Worm (Caenorhabditis elegans) whole organism, L4 larva: ENCODE results near the gene gdi-1.
A peak's percentile ranks its signal among the peaks of the same experiment; 100 is the strongest.

ENCODE experiments used
- D1046.2 ChIP-seq: fragments of 200-800 bp; sonication (Bioruptor generic); IDR thresholded peaks from 2 replicates; pipeline ENCODE4 v1.3.6; 2022; ENCODE audit warnings: missing genetic modification characterization, missing compliant biosample characterization
- F10B5.3 ChIP-seq: sonication (generic microtip); optimal IDR thresholded peaks from 2 replicates; lab custom pipeline; 2016; ENCODE audit warnings: mild to moderate bottlenecking, missing genetic modification characterization, missing compliant biosample characterization
- F26F4.8 ChIP-seq: fragments of 200-800 bp; sonication (Bioruptor generic); conservative IDR thresholded peaks from 2 replicates; pipeline ENCODE4 v1.3.6; 2022; ENCODE audit warnings: missing genetic modification characterization, missing compliant biosample characterization
- R02D3.7 ChIP-seq: fragments of 150-350 bp; sonication (generic microtip); optimal IDR thresholded peaks from 3 replicates; lab custom pipeline; 2014; ENCODE audit warnings: missing biosample characterization, missing genetic modification characterization
- T20F7.1 ChIP-seq: fragments of 200-800 bp; sonication (Bioruptor generic); optimal IDR thresholded peaks from 2 replicates; lab custom pipeline; 2018; ENCODE audit warnings: mild to moderate bottlenecking, missing genetic modification characterization, missing compliant biosample characterization
- T26A8.4 ChIP-seq: fragments of 200-800 bp; sonication (Bioruptor generic); IDR thresholded peaks from 2 replicates; pipeline ENCODE4 v1.3.6; 2022; ENCODE audit warnings: missing genetic modification characterization, missing compliant biosample characterization
- Y5F2A.4 ChIP-seq: fragments of 200-800 bp; sonication (Bioruptor generic); optimal IDR thresholded peaks from 2 replicates; lab custom pipeline; 2018; ENCODE audit warnings: mild to moderate bottlenecking, missing genetic modification characterization, missing compliant biosample characterization
- Y75B8A.6 ChIP-seq: fragments of 200-800 bp; sonication (Bioruptor generic); IDR thresholded peaks from 2 replicates; pipeline ENCODE4 v1.3.6; 2022; ENCODE audit warnings: missing genetic modification reagents, missing genetic modification characterization, missing compliant biosample characterization
- ama-1 ChIP-seq: fragments of 150-350 bp; optimal IDR thresholded peaks from 2 replicates; lab custom pipeline; 2014; ENCODE audit warnings: inconsistent platforms, mixed read lengths
- arid-1 ChIP-seq: fragments of 200-800 bp; sonication (Bioruptor generic); conservative IDR thresholded peaks from 2 replicates; pipeline ENCODE4 v1.3.6; 2022; ENCODE audit warnings: missing genetic modification reagents, missing genetic modification characterization, missing compliant biosample characterization
- ceh-20 ChIP-seq: fragments of 200-800 bp; sonication (Bioruptor generic); IDR thresholded peaks from 2 replicates; pipeline ENCODE4 v1.3.6; 2022; ENCODE audit warnings: missing genetic modification reagents, missing genetic modification characterization, missing compliant biosample characterization
- ceh-28 ChIP-seq: fragments of 150-350 bp; optimal IDR thresholded peaks from 2 replicates; lab custom pipeline; 2014; ENCODE audit warnings: missing biosample characterization, missing genetic modification reagents, missing genetic modification characterization
- ceh-32 ChIP-seq: sonication (generic microtip); optimal IDR thresholded peaks from 2 replicates; lab custom pipeline; 2016; ENCODE audit warnings: mild to moderate bottlenecking, missing genetic modification characterization, missing compliant biosample characterization; ENCODE audit not compliant: poor library complexity
- ceh-82 ChIP-seq: sonication (generic microtip); optimal IDR thresholded peaks from 2 replicates; lab custom pipeline; 2017; ENCODE audit warnings: missing biosample characterization, missing genetic modification characterization
- daf-12 ChIP-seq: fragments of 150-350 bp; optimal IDR thresholded peaks from 2 replicates; lab custom pipeline; 2014; ENCODE audit warnings: missing biosample characterization, missing genetic modification reagents, missing genetic modification characterization
- daf-16 ChIP-seq, 3 experiments: sonication (generic microtip); optimal IDR thresholded peaks; 2 replicates each; lab custom pipeline; 2016 to 2017; ENCODE audit warnings: missing genetic modification characterization in 3 of 3, missing genetic modification reagents in 3 of 3, mild to moderate bottlenecking in 2 of 3, missing compliant biosample characterization in 2 of 3, missing biosample characterization in 1 of 3, moderate library complexity in 1 of 3
- dmd-6 ChIP-seq: fragments of 200-800 bp; sonication (Bioruptor generic); IDR thresholded peaks from 2 replicates; pipeline ENCODE4 v1.3.6; 2022; ENCODE audit warnings: missing genetic modification reagents, missing genetic modification characterization, missing compliant biosample characterization
- dpl-1 ChIP-seq: fragments of 150-350 bp; optimal IDR thresholded peaks from 2 replicates; lab custom pipeline; 2014; ENCODE audit warnings: missing biosample characterization, missing genetic modification reagents, missing genetic modification characterization
- dve-1 ChIP-seq: sonication (generic microtip); optimal IDR thresholded peaks from 2 replicates; lab custom pipeline; 2017; ENCODE audit warnings: antibody characterized with exemption, mild to moderate bottlenecking, missing genetic modification characterization, missing compliant biosample characterization; ENCODE audit not compliant: insufficient read depth
- egl-27 ChIP-seq: sonication (generic microtip); optimal IDR thresholded peaks from 3 replicates; lab custom pipeline; 2017; ENCODE audit warnings: missing biosample characterization, missing genetic modification reagents, missing genetic modification characterization
- egl-43 ChIP-seq: fragments of 200-800 bp; sonication (Bioruptor generic); IDR thresholded peaks from 2 replicates; pipeline ENCODE4 v1.3.6; 2022; ENCODE audit warnings: missing genetic modification reagents, missing genetic modification characterization, missing compliant biosample characterization
- fkh-10 ChIP-seq: fragments of 150-350 bp; optimal IDR thresholded peaks from 2 replicates; lab custom pipeline; 2014; ENCODE audit warnings: missing biosample characterization, missing genetic modification reagents, missing genetic modification characterization
- fos-1 ChIP-seq: fragments of 150-350 bp; optimal IDR thresholded peaks from 2 replicates; lab custom pipeline; 2014; ENCODE audit warnings: missing biosample characterization, missing genetic modification characterization
- hif-1 ChIP-seq, 2 experiments: sonication (generic microtip); optimal IDR thresholded peaks; 2 replicates each; lab custom pipeline; 2016 to 2017; ENCODE audit warnings: missing compliant biosample characterization in 2 of 2, missing genetic modification characterization in 2 of 2, missing genetic modification reagents in 2 of 2, missing genotype in 2 of 2, mild to moderate bottlenecking in 1 of 2
- hmg-1.1 ChIP-seq: fragments of 200-800 bp; sonication (Bioruptor generic); IDR thresholded peaks from 2 replicates; pipeline ENCODE4 v1.3.6; 2022; ENCODE audit warnings: missing genetic modification reagents, missing genetic modification characterization, missing compliant biosample characterization
- lin-15B ChIP-seq: fragments of 150-350 bp; sonication (generic microtip); optimal IDR thresholded peaks from 3 replicates; lab custom pipeline; 2014; ENCODE audit warnings: missing biosample characterization, missing genetic modification characterization
- lin-29 ChIP-seq: fragments of 200-800 bp; sonication (Bioruptor generic); IDR thresholded peaks from 2 replicates; pipeline ENCODE4 v1.3.6; 2022; ENCODE audit warnings: missing genetic modification reagents, missing genetic modification characterization, missing compliant biosample characterization
- lir-3 ChIP-seq: sonication (generic microtip); optimal IDR thresholded peaks from 2 replicates; lab custom pipeline; 2016; ENCODE audit warnings: mild to moderate bottlenecking, missing genetic modification characterization, missing compliant biosample characterization
- madf-5 ChIP-seq, 2 experiments: fragments of 200-800 bp; sonication (Bioruptor generic); IDR thresholded peaks; 2 replicates each; pipeline ENCODE4 v1.3.6; 2022; ENCODE audit warnings: missing compliant biosample characterization in 2 of 2, missing genetic modification characterization in 2 of 2
- mep-1 ChIP-seq: fragments of 150-350 bp; sonication (generic microtip); optimal IDR thresholded peaks from 3 replicates; lab custom pipeline; 2014; ENCODE audit warnings: missing biosample characterization, missing genetic modification characterization
- mxl-3 ChIP-seq: fragments of 200-800 bp; sonication (Bioruptor generic); optimal IDR thresholded peaks from 2 replicates; lab custom pipeline; 2018; ENCODE audit warnings: mild to moderate bottlenecking, missing genetic modification characterization, missing compliant biosample characterization
- nhr-102 ChIP-seq: sonication (generic microtip); optimal IDR thresholded peaks from 2 replicates; lab custom pipeline; 2016; ENCODE audit warnings: mild to moderate bottlenecking, missing genetic modification characterization, moderate library complexity, missing compliant biosample characterization
- nhr-111 ChIP-seq: fragments of 200-800 bp; sonication (Bioruptor generic); optimal IDR thresholded peaks from 2 replicates; lab custom pipeline; 2018; ENCODE audit warnings: mild to moderate bottlenecking, missing genetic modification characterization, missing compliant biosample characterization
- nhr-237 ChIP-seq: sonication (generic microtip); optimal IDR thresholded peaks from 2 replicates; lab custom pipeline; 2017; ENCODE audit warnings: missing biosample characterization, missing genetic modification characterization
- nhr-28 ChIP-seq: fragments of 150-350 bp; optimal IDR thresholded peaks from 2 replicates; lab custom pipeline; 2014; ENCODE audit warnings: missing biosample characterization, missing genetic modification characterization
- nhr-42 ChIP-seq: fragments of 200-800 bp; sonication (Bioruptor generic); IDR thresholded peaks from 2 replicates; pipeline ENCODE4 v1.3.6; 2022; ENCODE audit warnings: missing genetic modification characterization, missing compliant biosample characterization
- pha-4 ChIP-seq, 2 experiments: fragments of 150-350 bp in 1 of 2; fragments of 200-800 bp in 1 of 2; sonication (Bioruptor generic) in 1 of 2; IDR thresholded peaks in 1 of 2; optimal IDR thresholded peaks in 1 of 2; 2 replicates each; pipeline versions ENCODE4 v1.3.6 to Lab custom; 2014 to 2022; ENCODE audit warnings: missing genetic modification characterization in 2 of 2, missing genetic modification reagents in 2 of 2, missing biosample characterization in 1 of 2, missing compliant biosample characterization in 1 of 2
- php-3 ChIP-seq: fragments of 200-800 bp; sonication (Bioruptor generic); IDR thresholded peaks from 2 replicates; pipeline ENCODE4 v1.3.6; 2022; ENCODE audit warnings: missing genetic modification reagents, missing genetic modification characterization, missing compliant biosample characterization
- rbr-2 ChIP-seq: sonication (generic microtip); optimal IDR thresholded peaks from 2 replicates; lab custom pipeline; 2016; ENCODE audit warnings: missing genotype, missing genetic modification characterization, missing compliant biosample characterization
- saeg-2 ChIP-seq: fragments of 200-800 bp; sonication (Bioruptor generic); IDR thresholded peaks from 2 replicates; pipeline ENCODE4 v1.3.6; 2022; ENCODE audit warnings: missing genetic modification reagents, missing genetic modification characterization, missing compliant biosample characterization
- sdz-12 ChIP-seq: fragments of 200-800 bp; sonication (Bioruptor generic); optimal IDR thresholded peaks from 2 replicates; lab custom pipeline; 2018; ENCODE audit warnings: mild to moderate bottlenecking, missing genetic modification characterization, missing compliant biosample characterization
- set-16 ChIP-seq: fragments of 200-800 bp; sonication (Bioruptor generic); IDR thresholded peaks from 2 replicates; pipeline ENCODE4 v1.3.6; 2022; ENCODE audit warnings: missing genetic modification reagents, missing genetic modification characterization, missing compliant biosample characterization
- skn-1 ChIP-seq: fragments of 150-350 bp; optimal IDR thresholded peaks from 2 replicates; lab custom pipeline; 2014; ENCODE audit warnings: missing biosample characterization, missing genetic modification characterization
- snpc-4 ChIP-seq: fragments of 150-350 bp; optimal IDR thresholded peaks from 2 replicates; lab custom pipeline; 2014; ENCODE audit warnings: missing biosample characterization, missing genetic modification characterization
- spr-1 ChIP-seq: sonication (generic microtip); optimal IDR thresholded peaks from 2 replicates; lab custom pipeline; 2016; ENCODE audit warnings: mild to moderate bottlenecking, missing genetic modification characterization, missing compliant biosample characterization
- spr-3 ChIP-seq: fragments of 200-800 bp; sonication (Bioruptor generic); optimal IDR thresholded peaks from 2 replicates; lab custom pipeline; 2018; ENCODE audit warnings: mild to moderate bottlenecking, missing genetic modification characterization, missing compliant biosample characterization
- unc-39 ChIP-seq: sonication (generic microtip); optimal IDR thresholded peaks from 2 replicates; lab custom pipeline; 2017; ENCODE audit warnings: missing biosample characterization, missing genetic modification characterization
- zfp-2 ChIP-seq: sonication (generic microtip); optimal IDR thresholded peaks from 2 replicates; lab custom pipeline; 2016; ENCODE audit warnings: mild to moderate bottlenecking, missing genetic modification characterization, missing compliant biosample characterization
- zip-11 ChIP-seq: fragments of 200-800 bp; sonication (Bioruptor generic); IDR thresholded peaks from 2 replicates; pipeline ENCODE4 v1.3.6; 2022; ENCODE audit warnings: missing genetic modification characterization, missing compliant biosample characterization
- ztf-11 ChIP-seq: fragments of 150-350 bp; optimal IDR thresholded peaks from 2 replicates; lab custom pipeline; 2014; ENCODE audit warnings: missing biosample characterization, missing genetic modification characterization
- ztf-7 ChIP-seq: fragments of 150-350 bp; optimal IDR thresholded peaks from 2 replicates; lab custom pipeline; 2014; ENCODE audit warnings: missing biosample characterization, missing genetic modification characterization

Gene gdi-1

ce11 chrIV:14824878-14825352 is 32.2 kb upstream of the gdi-1 start, which contains the start of gene sec-61.A (continued):
- TF ChIP-seq snpc-4 (peak; percentile 4), pha-4 (GFP tag; IDR thresholded peaks at IDR 0.05; lab: Robert Waterston, UW) (no peak; the same call in 1 of the 2 replicates), pha-4 (tag; optimal IDR thresholded peaks at IDR 0.05; lab: Kevin White, UChicago) (no peak), egl-43 (GFP tag; lab: Robert Waterston, UW) (peak; percentile 55; the same call in 1 of the 2 replicates), madf-5 (GFP tag; IDR thresholded peaks at IDR 0.05; lab: Robert Waterston, UW) (no peak), ama-1 (lab: Kevin White, UChicago) (no peak), nhr-237 (no peak), fos-1 (tag; lab: Kevin White, UChicago) (no peak), ceh-82 (tag; lab: Kevin White, UChicago) (no peak), php-3 (GFP tag; lab: Robert Waterston, UW) (no peak), egl-27 (tag; lab: Kevin White, UChicago) (no peak), sdz-12 (no peak), F26F4.8 (GFP tag; lab: Robert Waterston, UW) (no peak), T26A8.4 (GFP tag; lab: Robert Waterston, UW) (no peak), R02D3.7 (tag; lab: Kevin White, UChicago) (no peak), unc-39 (tag; lab: Kevin White, UChicago) (no peak), T20F7.1 (GFP tag; lab: Kevin White, UChicago) (peak; percentile 87), zip-11 (GFP tag; lab: Robert Waterston, UW) (no peak), spr-3 (GFP tag; lab: Kevin White, UChicago) (peak; percentile 57), dmd-6 (GFP tag; lab: Robert Waterston, UW) (peak; percentile 80), mxl-3 (GFP tag; lab: Kevin White, UChicago) (peak; percentile 87), F10B5.3 (no peak), Y75B8A.6 (GFP tag; lab: Robert Waterston, UW) (no peak), arid-1 (peak; percentile 48; the same call in 1 of the 2 replicates), skn-1 (tag; lab: Kevin White, UChicago) (no peak), lin-29 (GFP tag; lab: Robert Waterston, UW) (no peak), ceh-28 (tag; lab: Kevin White, UChicago) (no peak), daf-16 (GFP tag; optimal IDR thresholded peaks at IDR 0.05; lab: Kevin White, UChicago) (peak in 1 of 2 experiments; percentile 11), daf-16 (tag; optimal IDR thresholded peaks at IDR 0.05; lab: Kevin White, UChicago) (peak; percentile 14), spr-1 (tag; lab: Kevin White, UChicago) (peak; percentile 49), Y5F2A.4 (GFP tag; lab: Kevin White, UChicago) (no peak), saeg-2 (GFP tag; lab: Robert Waterston, UW) (0 out of 2 replicates have a peak, but pooled peaks have one; percentile 38), ceh-20 (GFP tag; lab: Robert Waterston, UW) (no peak), nhr-28 (tag; lab: Kevin White, UChicago) (peak; percentile 35), nhr-42 (GFP tag; lab: Robert Waterston, UW) (no peak), mep-1 (tag; lab: Kevin White, UChicago) (peak; percentile 77), set-16 (GFP tag; lab: Robert Waterston, UW) (peak; percentile 18; the same call in 1 of the 2 replicates), dve-1 (tag; lab: Kevin White, UChicago) (peak; percentile 30), nhr-111 (GFP tag; lab: Kevin White, UChicago) (no peak), daf-12 (tag; lab: Kevin White, UChicago) (no peak), lir-3 (tag; lab: Kevin White, UChicago) (no peak), lin-15B (tag; lab: Kevin White, UChicago) (no peak), ztf-11 (tag; lab: Kevin White, UChicago) (no peak), fkh-10 (GFP tag; lab: Kevin White, UChicago) (peak; percentile 73), D1046.2 (GFP tag; lab: Robert Waterston, UW) (peak; percentile 99), nhr-102 (tag; lab: Kevin White, UChicago) (peak; percentile 66), hif-1 (tag; optimal IDR thresholded peaks at IDR 0.05; lab: Kevin White, UChicago) (peak; percentile 36 to 75), rbr-2 (tag; lab: Kevin White, UChicago) (peak; percentile 78), hmg-1.1 (GFP tag; lab: Robert Waterston, UW) (peak; percentile 75), zfp-2 (tag; lab: Kevin White, UChicago) (peak; percentile 30), ztf-7 (tag; lab: Kevin White, UChicago) (peak; percentile 26), ceh-32 (tag; lab: Kevin White, UChicago) (no peak), dpl-1 (GFP tag; lab: Kevin White, UChicago) (peak; percentile 74)
